Worm (Caenorhabditis elegans): ENCODE data around the gene R08A2.7.

The R08A2.7 gene

ce11 chrV:14689060-14689750 is 33.9 kb upstream of the R08A2.7 start, which contains the start of gene gasr-8 (continued):
- no peak for TF ChIP-seq dpl-1 (GFP tag; optimal IDR thresholded peaks at IDR 0.05)
- no peak for TF ChIP-seq efl-1 (GFP tag; optimal IDR thresholded peaks at IDR 0.05)
- TF ChIP-seq let-526 (GFP tag; IDR thresholded peaks at IDR 0.05): no peak
- peak; percentile 85 for TF ChIP-seq B0261.1 (tag; optimal IDR thresholded peaks at IDR 0.05)
- TF ChIP-seq die-1 (tag; optimal IDR thresholded peaks at IDR 0.05): peak; percentile 48
- TF ChIP-seq hmg-1.2 (GFP tag; IDR thresholded peaks at IDR 0.05): peak; percentile 52
- no peak for TF ChIP-seq ztf-26 (tag; optimal IDR thresholded peaks at IDR 0.05)
- TF ChIP-seq ceh-79 (tag; optimal IDR thresholded peaks at IDR 0.05): no peak
- no peak for TF ChIP-seq hmg-20 (GFP tag; IDR thresholded peaks at IDR 0.05)

ce11 chrV:14695713-14696112 is 27.4 kb upstream of the R08A2.7 start:
- TF ChIP-seq cebp-1 (GFP tag; IDR thresholded peaks at IDR 0.05): no peak
- peak; percentile 57 for TF ChIP-seq cebp-1 (tag; optimal IDR thresholded peaks at IDR 0.05)
- TF ChIP-seq nhr-80 (tag; optimal IDR thresholded peaks at IDR 0.05): no peak

ce11 chrV:14696604-14697307 is 26.4 kb upstream of the R08A2.7 start, which contains the start of gene unc-112:
unc-112 (minus strand) TSS chrV:14696654.
- no peak for TF ChIP-seq tlf-1 (GFP tag; optimal IDR thresholded peaks at IDR 0.05)
- no peak for TF ChIP-seq Y79H2A.3 (GFP tag; conservative IDR thresholded peaks at IDR 0.05)
- no peak for TF ChIP-seq Y53G8AR.9 (GFP tag; conservative IDR thresholded peaks at IDR 0.05)
- TF ChIP-seq ets-4 (GFP tag; optimal IDR thresholded peaks at IDR 0.05): peak; percentile 50
- no peak for TF ChIP-seq dpl-1 (GFP tag; optimal IDR thresholded peaks at IDR 0.05)
- TF ChIP-seq unc-130 (GFP tag; optimal IDR thresholded peaks at IDR 0.05): no peak
- TF ChIP-seq attf-6 (GFP tag; IDR thresholded peaks at IDR 0.05): no peak
- TF ChIP-seq lin-54 (GFP tag; optimal IDR thresholded peaks at IDR 0.05): peak; percentile 31
- 0 out of 2 replicates have a peak, but pooled peaks have one; percentile 53 for TF ChIP-seq nfyb-1 (GFP tag; IDR thresholded peaks at IDR 0.05)
- no peak for TF ChIP-seq madf-6 (GFP tag; IDR thresholded peaks at IDR 0.05)
- no peak for TF ChIP-seq ceh-100 (GFP tag; IDR thresholded peaks at IDR 0.05)
- TF ChIP-seq zfh-2 (GFP tag; conservative IDR thresholded peaks at IDR 0.05): peak; percentile 97
- no peak for TF ChIP-seq Y53F4B.3 (GFP tag; IDR thresholded peaks at IDR 0.05)
- peak; percentile 61; the same call in 1 of the 2 replicates for TF ChIP-seq B0336.3 (GFP tag; IDR thresholded peaks at IDR 0.05)
- no peak for TF ChIP-seq F33H1.4 (GFP tag; IDR thresholded peaks at IDR 0.05)
- no peak for TF ChIP-seq ceh-58 (GFP tag; IDR thresholded peaks at IDR 0.05)
- TF ChIP-seq ekl-4 (GFP tag; IDR thresholded peaks at IDR 0.05): no peak
- TF ChIP-seq zim-3 (tag; optimal IDR thresholded peaks at IDR 0.05): no peak
- peak; percentile 76 for TF ChIP-seq mcd-1 (GFP tag; IDR thresholded peaks at IDR 0.05)
- TF ChIP-seq rcor-1 (GFP tag; IDR thresholded peaks at IDR 0.05): peak; percentile 37; the same call in 1 of the 2 replicates
- TF ChIP-seq snpc-4 (GFP tag; optimal IDR thresholded peaks at IDR 0.05): peak; percentile 46
- TF ChIP-seq snpc-4 (tag; optimal IDR thresholded peaks at IDR 0.05): peak; percentile 31 to 76 (median 56)
- 0 out of 2 replicates have a peak, but pooled peaks have one; percentile 12 for TF ChIP-seq egl-44 (GFP tag; IDR thresholded peaks at IDR 0.05)
- no peak for TF ChIP-seq madf-8 (GFP tag; conservative IDR thresholded peaks at IDR 0.05)
- TF ChIP-seq atf-7 (tag; optimal IDR thresholded peaks at IDR 0.05): no peak
- peak; percentile 62 for TF ChIP-seq ceh-27 (GFP tag; optimal IDR thresholded peaks at IDR 0.05)
- 0 out of 2 replicates have a peak, but pooled peaks have one; percentile 26 for TF ChIP-seq K11D2.4 (GFP tag; IDR thresholded peaks at IDR 0.05)
- TF ChIP-seq egrh-3 (GFP tag; IDR thresholded peaks at IDR 0.05): peak; percentile 51; the same call in 1 of the 2 replicates
- TF ChIP-seq tbp1 (GFP tag; optimal IDR thresholded peaks at IDR 0.05): peak; percentile 32
- TF ChIP-seq nhr-80 (tag; optimal IDR thresholded peaks at IDR 0.05): peak; percentile 96
- peak; percentile 80 for TF ChIP-seq attf-5 (GFP tag; optimal IDR thresholded peaks at IDR 0.05)
- peak; percentile 86 for TF ChIP-seq hmg-1.2 (GFP tag; IDR thresholded peaks at IDR 0.05)
- TF ChIP-seq let-526 (GFP tag; IDR thresholded peaks at IDR 0.05): 0 out of 2 replicates have a peak, but pooled peaks have one; percentile 39
- TF ChIP-seq mxl-1 (tag; optimal IDR thresholded peaks at IDR 0.05): no peak
- 0 out of 2 replicates have a peak, but pooled peaks have one; percentile 18 for TF ChIP-seq hsf-1 (GFP tag; IDR thresholded peaks at IDR 0.05)
- TF ChIP-seq efl-1 (GFP tag; optimal IDR thresholded peaks at IDR 0.05): peak; percentile 15
